Fruit fly (Drosophila melanogaster) ovary, adult (tissue): Measurements from ENCODE around the gene qtc.

Experiments
- CG17801 ChIP-seq: fragments of 200-800 bp; optimal IDR thresholded peaks from 2 replicates; lab custom pipeline; 2019; ENCODE audit warnings: missing biosample characterization, mild to moderate bottlenecking, missing genetic modification characterization, moderate library complexity; ENCODE audit not compliant: partially characterized antibody

Gene qtc

DNA sequence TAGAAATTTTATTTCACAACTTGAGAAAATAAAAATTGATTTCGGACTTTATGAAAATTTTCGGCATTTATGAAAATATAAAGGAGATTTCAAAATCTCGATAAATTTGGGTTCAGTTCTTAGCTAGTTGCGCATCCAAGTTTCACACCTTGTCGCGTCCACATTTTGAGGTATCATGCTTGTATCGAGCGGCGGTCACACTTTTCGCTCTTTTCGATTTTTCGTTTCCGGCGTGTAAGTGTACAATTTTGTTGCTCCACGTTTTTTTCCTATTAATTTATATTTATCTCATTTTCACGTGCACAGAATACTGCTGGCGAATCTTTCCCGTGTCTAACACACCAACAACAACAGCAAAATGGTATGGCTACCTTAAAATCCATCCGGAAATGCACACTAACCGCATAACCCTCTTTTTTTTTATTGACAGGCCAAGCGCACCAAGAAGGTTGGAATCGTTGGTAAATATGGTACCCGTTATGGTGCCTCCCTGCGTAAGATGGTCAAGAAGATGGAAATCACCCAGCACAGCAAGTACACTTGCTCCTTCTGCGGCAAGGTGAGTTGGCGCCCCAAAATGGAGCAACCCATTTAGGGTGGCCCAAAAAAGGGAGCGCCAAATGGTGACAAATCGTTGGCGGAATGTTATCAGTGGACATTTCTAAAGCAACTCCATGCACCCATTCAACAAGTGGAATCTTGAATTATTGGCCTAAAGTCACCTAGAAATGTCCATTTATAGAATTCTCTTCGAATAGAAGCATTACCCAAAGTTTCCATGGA, 10.4 kb downstream of the qtc start, which contains the start of gene RpL37A:
Gene RpL37A, plus strand, starts transcription at position 161 of the 783 bp plus-strand sequence.
- TF ChIP-seq CG17801 (GFP tag; lab: Kevin White, UChicago) = peak; percentile 80

DNA sequence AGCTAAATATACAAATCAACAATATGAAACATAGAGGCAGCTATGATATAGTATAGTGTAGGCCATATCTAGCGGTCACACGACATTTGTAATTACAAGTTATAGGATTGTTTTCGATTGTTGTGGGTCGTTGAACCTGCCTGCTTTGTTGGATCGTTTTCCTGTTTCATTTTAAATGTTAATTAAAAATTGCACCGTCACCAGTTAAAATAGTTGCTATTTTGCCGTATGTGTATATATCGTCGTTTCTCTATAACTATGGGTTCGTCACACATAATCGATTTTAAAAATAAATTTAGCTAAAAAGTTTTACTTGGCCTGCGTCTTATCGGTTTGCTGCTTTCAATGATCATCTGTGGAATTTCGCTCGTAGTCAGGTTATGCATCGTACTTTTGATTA, 11.7 kb downstream of the qtc start:
- TF ChIP-seq CG17801 (GFP tag; lab: Kevin White, UChicago) = no peak

DNA sequence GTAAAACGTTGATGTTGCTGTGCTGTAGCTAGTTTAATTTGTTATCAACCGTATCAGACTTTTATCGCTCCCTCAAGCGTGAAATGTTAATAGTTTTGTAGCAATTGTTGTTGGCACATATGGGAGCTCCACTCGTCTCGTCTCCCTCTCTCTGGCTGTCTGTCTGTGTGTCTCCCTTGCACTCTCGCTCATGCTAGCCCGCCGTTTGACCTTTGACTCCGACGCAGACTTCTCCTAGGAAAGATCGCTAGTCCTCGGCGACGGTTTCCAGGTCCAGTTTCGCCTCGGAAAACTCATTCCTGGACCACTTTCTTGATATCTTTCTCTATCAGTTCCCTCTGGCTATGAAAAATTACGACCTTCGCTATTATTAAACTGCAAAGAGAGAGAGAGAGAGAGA, 18.6 kb downstream of the qtc start:
- no peak for TF ChIP-seq CG17801 (GFP tag; lab: Kevin White, UChicago)

DNA sequence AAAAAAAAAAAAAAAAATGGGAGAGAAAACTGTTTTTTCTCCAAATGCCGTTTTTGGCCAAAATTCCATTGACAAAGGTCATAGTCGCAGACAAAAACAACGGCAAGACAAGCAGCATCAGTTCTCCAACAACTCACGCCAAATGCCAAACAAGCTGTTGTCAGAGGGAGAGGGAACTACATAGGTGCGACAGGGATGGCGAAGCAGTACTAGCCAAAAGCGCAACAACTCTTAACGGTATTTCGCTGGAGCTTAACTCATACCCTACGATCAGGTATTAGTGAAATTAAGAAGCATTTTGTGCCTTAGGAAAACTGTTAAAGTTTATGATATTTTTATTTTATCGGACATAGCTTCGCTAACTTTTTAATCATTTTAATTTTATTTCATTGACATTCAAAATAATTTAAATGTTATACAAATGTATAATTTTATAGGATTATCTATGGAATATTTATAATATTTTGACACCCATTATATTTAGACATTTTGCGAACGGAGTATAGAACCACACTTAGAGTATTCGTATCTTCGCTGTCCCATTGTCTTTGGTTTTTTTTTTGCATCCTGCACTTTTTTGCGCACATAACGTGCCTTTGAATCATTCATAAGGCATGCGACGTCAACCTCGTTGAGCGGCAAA, 19.7 kb downstream of the qtc start:
- TF ChIP-seq CG17801 (GFP tag; lab: Kevin White, UChicago) = no peak

DNA sequence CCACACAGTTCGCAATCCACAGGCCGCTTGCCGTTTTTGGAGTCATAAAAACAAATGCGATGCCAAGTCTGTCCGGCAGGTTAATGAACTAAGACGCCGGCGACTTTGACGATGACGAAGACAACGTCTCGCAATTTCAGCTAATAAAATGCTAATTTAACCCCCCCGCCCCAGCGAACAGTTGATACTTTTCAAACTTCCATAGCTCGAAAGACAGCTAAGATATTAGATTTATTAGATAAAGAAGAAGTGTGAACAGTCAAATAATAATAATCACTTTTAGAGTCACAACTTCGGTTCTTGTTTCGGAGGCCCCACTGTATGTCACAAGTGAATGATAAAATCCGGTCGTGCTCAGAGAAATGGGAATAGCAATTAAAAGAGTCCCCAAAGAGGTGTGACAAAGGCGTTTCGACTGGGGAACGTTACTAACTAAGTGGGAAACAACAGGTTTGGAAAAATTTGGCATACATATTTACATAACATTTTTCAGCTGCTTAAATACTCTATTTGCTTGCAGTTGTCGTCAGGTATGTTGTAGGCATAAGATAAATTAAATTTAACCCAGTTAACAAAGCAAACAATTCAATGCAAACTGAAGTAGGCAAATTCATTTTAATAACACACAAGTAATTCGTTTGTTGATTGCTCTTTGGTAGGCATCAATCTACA, 24.1 kb downstream of the qtc start:
- no peak for TF ChIP-seq CG17801 (GFP tag; lab: Kevin White, UChicago)

DNA sequence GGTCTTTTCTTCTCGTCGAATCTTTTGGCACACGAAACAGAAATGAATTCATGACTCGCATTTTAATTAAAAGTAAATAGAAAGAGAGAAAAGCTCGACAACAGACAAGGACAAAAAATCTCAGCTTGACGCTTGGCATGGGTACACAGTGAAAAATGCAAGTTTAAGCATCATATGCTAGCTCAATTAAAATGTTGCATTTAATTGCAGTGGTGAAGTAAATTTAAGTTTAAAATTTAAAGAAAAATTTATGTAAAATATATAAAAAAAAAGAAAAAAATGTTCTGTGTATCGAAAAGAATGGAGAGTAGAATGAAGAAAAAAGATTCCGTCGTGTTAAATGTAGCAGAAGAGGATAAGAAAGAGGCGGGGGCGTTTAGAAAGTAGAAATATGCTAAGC, 24.9 kb downstream of the qtc start:
- peak; percentile 44 for TF ChIP-seq CG17801 (GFP tag; lab: Kevin White, UChicago)

DNA sequence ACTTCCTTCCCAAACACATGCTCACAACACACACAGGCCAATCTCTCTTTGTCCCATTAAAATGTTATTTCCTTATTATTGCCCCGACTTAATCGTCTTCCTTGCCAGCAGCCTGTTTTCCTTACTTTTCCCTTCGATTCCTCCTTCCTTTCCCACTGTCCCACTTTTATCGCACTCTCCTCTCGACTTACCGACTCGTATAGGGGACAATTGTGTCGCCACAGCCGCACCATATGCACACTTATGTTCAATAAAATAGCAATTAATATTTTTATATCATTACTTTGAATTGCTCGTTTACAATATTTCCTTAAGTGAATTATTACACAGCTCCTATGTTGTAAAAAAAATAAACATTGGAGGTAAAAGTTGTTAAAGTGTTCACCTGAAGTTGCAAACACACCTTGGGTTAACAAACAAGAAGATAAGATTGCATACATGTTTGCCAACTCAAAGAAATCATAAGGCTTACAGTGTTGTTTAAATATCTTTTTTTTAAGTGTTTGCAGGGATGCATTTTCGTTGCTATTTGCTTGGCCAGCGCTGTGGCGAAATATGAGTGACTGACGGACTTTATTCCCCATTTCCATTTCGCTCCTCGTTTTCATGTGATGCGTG, 26.4 kb downstream of the qtc start:
- TF ChIP-seq CG17801 (GFP tag; lab: Kevin White, UChicago) = peak; percentile 86

DNA sequence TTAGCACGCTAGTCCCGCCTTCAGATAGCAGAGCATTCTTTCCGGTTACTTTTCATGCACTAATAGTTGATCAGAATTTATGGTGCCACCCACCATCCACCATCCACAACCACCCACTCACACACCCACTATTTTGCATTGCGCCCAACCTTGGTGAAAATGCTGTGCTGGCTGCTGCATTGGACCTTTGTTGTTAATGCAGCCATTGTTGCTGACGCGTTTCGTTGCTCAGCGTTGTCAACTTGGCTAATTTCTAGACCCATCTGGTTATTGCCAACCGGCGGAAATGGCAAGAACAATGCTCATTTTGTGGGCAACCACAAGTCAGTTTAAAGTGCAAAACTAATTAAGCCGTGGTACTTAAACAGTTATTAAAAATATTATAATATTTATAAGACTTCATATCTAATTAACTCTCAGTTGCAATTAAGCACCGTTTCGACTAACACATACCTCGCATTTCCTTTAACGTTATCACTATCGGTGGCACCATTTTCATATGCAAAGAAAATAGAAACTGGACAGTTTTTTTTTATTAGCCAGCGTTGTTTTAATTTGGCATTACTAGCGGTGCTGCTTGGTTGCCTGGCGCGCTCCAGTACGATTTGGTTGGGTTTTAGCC, 28.1 kb downstream of the qtc start:
- TF ChIP-seq CG17801 (GFP tag; lab: Kevin White, UChicago) = no peak

DNA sequence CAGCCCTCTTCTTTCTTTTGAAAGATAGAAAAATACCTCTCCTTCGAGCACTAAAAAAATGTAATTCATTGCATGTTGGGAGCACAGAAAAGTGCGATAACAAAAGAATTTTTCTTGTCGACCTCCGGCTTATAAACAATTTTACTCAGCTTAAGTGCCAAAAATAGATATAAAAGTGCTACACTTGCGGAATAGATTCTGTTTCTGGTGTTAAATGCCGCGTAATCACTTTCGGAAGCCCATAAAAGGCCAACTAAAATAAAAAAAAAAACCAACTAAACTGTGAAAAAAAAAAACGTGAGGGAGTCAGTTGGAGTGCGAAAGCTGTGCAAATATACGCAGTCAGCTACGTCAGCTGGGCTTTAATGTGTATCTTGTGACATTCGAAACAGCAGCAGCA, 29.0 kb downstream of the qtc start:
- TF ChIP-seq CG17801 (GFP tag; lab: Kevin White, UChicago) = peak; percentile 12

DNA sequence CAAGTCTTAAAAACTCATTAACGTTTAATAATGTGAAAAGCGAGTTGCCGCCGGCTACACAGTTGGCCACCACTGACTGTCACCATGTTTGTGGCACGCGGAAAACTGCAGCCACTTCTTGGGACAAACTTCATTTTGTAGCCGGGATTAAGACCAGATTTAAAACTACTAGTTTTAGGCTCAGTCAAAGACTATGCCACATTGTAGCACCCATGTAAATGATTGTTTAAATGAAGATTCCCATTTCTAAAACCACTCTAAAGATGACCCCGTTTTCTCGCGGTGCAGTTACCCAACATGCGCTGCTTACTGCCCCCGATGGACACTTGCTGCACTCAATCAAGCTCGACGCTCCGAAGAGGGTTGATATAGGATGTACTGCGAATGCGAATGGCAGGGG, 29.7 kb downstream of the qtc start:
- no peak for TF ChIP-seq CG17801 (GFP tag; lab: Kevin White, UChicago)

DNA sequence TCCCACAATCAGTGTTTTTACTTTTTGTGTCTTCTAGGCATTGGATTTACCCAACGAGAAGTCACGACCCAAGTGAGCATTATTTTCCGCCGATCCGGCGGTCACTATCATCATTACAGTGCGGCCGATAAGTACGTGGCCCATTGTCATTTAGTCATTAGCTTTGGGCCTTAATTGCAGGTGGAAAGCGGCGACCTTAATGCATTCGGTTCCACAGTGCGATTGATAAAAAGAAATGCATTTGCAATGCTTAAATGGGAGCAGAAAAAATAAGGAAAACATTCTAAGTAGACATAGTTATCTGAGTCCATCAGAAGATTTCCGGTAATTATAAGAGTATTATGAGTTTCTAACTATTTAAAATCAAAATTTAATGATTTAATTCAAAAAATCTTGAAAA, 31.5 kb downstream of the qtc start:
- no peak for TF ChIP-seq CG17801 (GFP tag; lab: Kevin White, UChicago)

DNA sequence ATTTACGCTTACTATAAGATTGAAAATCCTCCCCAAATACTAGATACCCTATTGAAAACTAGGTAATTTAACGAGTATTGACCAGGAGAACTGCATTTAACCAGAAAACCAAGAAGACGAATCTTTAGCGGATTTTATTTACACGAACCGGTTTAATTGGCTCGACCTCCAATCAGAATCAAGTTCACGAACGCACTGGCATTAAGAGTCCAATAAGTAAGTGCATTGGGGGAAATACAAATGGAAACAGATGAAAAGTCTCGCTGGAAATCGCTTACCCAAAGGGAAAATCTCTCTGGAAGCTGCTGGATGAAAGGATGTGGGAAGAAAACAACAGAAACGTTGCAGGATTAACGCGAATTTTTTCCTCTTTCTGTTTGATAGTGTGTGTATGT, 32.0 kb downstream of the qtc start:
- TF ChIP-seq CG17801 (GFP tag; lab: Kevin White, UChicago) = no peak

DNA sequence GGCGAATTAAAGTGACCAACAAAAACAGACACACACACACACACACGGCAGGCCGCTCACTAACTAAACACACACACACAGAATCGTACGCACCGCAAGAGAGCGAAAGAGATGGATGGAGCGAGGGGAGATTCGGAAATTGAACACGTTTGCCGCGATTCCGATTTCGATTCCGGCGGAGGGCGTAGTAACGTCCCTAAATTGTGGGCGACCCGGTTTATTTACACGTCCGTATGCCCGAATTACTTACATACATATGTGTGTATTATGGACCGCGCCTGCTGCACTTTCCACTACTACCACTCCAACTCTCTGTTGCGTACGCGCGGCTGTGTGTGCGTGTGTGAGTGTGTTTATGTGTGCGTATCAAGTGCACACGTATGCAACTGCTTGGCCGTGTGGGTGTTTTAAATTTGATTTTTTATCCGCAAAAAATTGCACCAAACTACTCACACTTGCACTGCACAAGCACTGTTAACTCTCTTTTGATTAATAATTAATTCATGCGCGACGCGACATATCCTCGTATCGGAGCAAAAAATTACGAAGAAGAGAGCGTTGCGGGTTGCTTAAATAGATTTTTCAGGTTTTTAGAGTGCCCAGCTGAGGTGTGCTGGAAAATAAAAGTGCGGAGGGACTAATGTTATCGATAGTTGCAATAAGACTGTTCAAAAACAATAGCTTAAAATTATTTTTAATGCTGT, 32.5 kb downstream of the qtc start, which contains the start of gene Pgant5:
Gene Pgant5, minus strand, starts transcription at position 601 of the 704 bp plus-strand sequence.
- peak; percentile 47 for TF ChIP-seq CG17801 (GFP tag; lab: Kevin White, UChicago)

DNA sequence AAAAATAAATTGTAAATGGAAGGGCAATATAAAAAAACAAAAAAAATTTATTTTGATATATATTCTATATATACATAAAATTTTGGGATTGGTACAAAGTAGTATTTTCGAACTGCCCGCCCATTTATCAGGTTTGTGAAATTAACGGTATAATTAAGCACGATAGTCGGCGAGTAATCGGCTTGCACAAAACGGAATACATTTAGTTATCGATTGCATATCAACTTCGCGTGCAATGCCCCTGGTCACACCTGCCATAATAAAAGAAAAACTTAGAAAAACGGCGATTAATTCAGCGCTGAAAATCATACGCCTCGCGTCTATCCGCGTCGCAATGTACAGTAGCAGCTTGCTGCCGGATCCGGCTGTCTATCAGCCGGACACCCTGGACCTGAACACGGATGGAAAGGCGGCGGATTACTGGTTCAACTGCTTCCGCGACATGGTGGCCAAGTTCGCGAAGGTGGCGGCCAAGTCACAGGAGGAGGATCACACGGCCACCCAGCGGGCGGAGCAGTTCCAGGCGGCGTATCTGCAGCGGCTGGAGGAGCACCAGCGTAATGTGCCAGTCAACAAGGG, 33.2 kb downstream of the qtc start, which contains the start of gene CG5828:
Gene CG5828, plus strand, starts transcription at position 205 of the 579 bp plus-strand sequence.
- no peak for TF ChIP-seq CG17801 (GFP tag; lab: Kevin White, UChicago)
